Worm (Caenorhabditis elegans) whole organism, mixed stage, embryonic: ENCODE results near the gene srh-105.
A peak's percentile ranks its signal among the peaks of the same experiment; 100 is the strongest.

ENCODE experiments used
- M03D4.4 ChIP-seq: sonication (generic microtip); optimal IDR thresholded peaks from 2 replicates; lab custom pipeline; 2017; ENCODE audit warnings: mild to moderate bottlenecking, missing genetic modification characterization, missing compliant biosample characterization
- bed-3 ChIP-seq: fragments of 200-800 bp; sonication (Bioruptor generic); optimal IDR thresholded peaks from 3 replicates; lab custom pipeline; 2018; ENCODE audit warnings: mild to moderate bottlenecking, missing genetic modification characterization, moderate library complexity, missing compliant biosample characterization
- blmp-1 ChIP-seq: fragments of 150-350 bp; optimal IDR thresholded peaks from 2 replicates; lab custom pipeline; 2014; ENCODE audit warnings: missing biosample characterization, missing genetic modification characterization
- ceh-39 ChIP-seq: fragments of 150-350 bp; optimal IDR thresholded peaks from 2 replicates; lab custom pipeline; 2014; ENCODE audit warnings: missing biosample characterization, missing genetic modification characterization
- ceh-43 ChIP-seq: fragments of 200-800 bp; sonication (Bioruptor generic); optimal IDR thresholded peaks from 2 replicates; lab custom pipeline; 2018; ENCODE audit warnings: mild to moderate bottlenecking, missing genetic modification characterization, moderate library complexity, missing compliant biosample characterization
- ceh-83 ChIP-seq: fragments of 200-800 bp; sonication (Bioruptor generic); optimal IDR thresholded peaks from 2 replicates; lab custom pipeline; 2018; ENCODE audit warnings: mild to moderate bottlenecking, missing genetic modification characterization, missing compliant biosample characterization
- ces-1 ChIP-seq: fragments of 150-350 bp; optimal IDR thresholded peaks from 2 replicates; lab custom pipeline; 2014; ENCODE audit warnings: missing biosample characterization, missing genetic modification reagents, missing genetic modification characterization
- cnd-1 ChIP-seq: fragments of 200-800 bp; sonication (Bioruptor generic); optimal IDR thresholded peaks from 2 replicates; lab custom pipeline; 2018; ENCODE audit warnings: mild to moderate bottlenecking, missing genetic modification characterization, missing compliant biosample characterization
- elt-1 ChIP-seq: sonication (generic microtip); optimal IDR thresholded peaks from 2 replicates; lab custom pipeline; 2017; ENCODE audit warnings: missing genetic modification characterization, mild to moderate bottlenecking, missing compliant biosample characterization, antibody characterized with exemption, moderate library complexity, borderline replicate concordance; ENCODE audit not compliant: insufficient read depth
- flh-1 ChIP-seq: fragments of 200-800 bp; sonication (Bioruptor generic); optimal IDR thresholded peaks from 2 replicates; lab custom pipeline; 2018; ENCODE audit warnings: mild to moderate bottlenecking, missing genetic modification characterization, moderate library complexity, missing compliant biosample characterization
- ham-2 ChIP-seq: fragments of 200-800 bp; sonication (Bioruptor generic); optimal IDR thresholded peaks from 2 replicates; lab custom pipeline; 2018; ENCODE audit warnings: mild to moderate bottlenecking, missing genetic modification characterization, missing compliant biosample characterization
- hlh-1 ChIP-seq: fragments of 150-350 bp; optimal IDR thresholded peaks from 2 replicates; lab custom pipeline; 2014; ENCODE audit warnings: missing biosample characterization, missing genetic modification reagents, missing genetic modification characterization
- lin-13 ChIP-seq: fragments of 150-350 bp; optimal IDR thresholded peaks from 2 replicates; lab custom pipeline; 2014; ENCODE audit warnings: missing biosample characterization, missing genetic modification characterization
- lin-32 ChIP-seq: fragments of 200-800 bp; sonication (Bioruptor generic); optimal IDR thresholded peaks from 2 replicates; lab custom pipeline; 2018; ENCODE audit warnings: mild to moderate bottlenecking, missing genetic modification characterization, missing compliant biosample characterization
- lsy-2 ChIP-seq: fragments of 150-350 bp; optimal IDR thresholded peaks from 2 replicates; lab custom pipeline; 2014; ENCODE audit warnings: missing biosample characterization, missing genetic modification characterization
- mab-5 ChIP-seq: fragments of 150-350 bp; optimal IDR thresholded peaks from 2 replicates; lab custom pipeline; 2014; ENCODE audit warnings: missing biosample characterization, missing genetic modification characterization
- mep-1 ChIP-seq: fragments of 150-350 bp; optimal IDR thresholded peaks from 2 replicates; lab custom pipeline; 2017; ENCODE audit warnings: missing biosample characterization, missing genetic modification reagents, missing genetic modification characterization, inconsistent platforms
- mls-2 ChIP-seq: sonication (generic microtip); optimal IDR thresholded peaks from 2 replicates; lab custom pipeline; 2016; ENCODE audit warnings: mild to moderate bottlenecking, missing genetic modification characterization, moderate library complexity, missing compliant biosample characterization
- nhr-12 ChIP-seq: fragments of 150-350 bp; optimal IDR thresholded peaks from 2 replicates; lab custom pipeline; 2014; ENCODE audit warnings: missing biosample characterization, missing genetic modification characterization
- nhr-2 ChIP-seq: fragments of 150-350 bp; optimal IDR thresholded peaks from 2 replicates; lab custom pipeline; 2014; ENCODE audit warnings: missing biosample characterization, missing genetic modification characterization
- nhr-237 ChIP-seq: fragments of 150-350 bp; optimal IDR thresholded peaks from 2 replicates; lab custom pipeline; 2014; ENCODE audit warnings: missing biosample characterization, missing genetic modification characterization
- nhr-28 ChIP-seq: fragments of 150-350 bp; optimal IDR thresholded peaks from 2 replicates; lab custom pipeline; 2014; ENCODE audit warnings: missing biosample characterization, missing genetic modification characterization
- pha-4 ChIP-seq: fragments of 150-350 bp; optimal IDR thresholded peaks from 2 replicates; lab custom pipeline; 2018; ENCODE audit warnings: missing biosample characterization, missing genetic modification reagents, missing genetic modification characterization
- sem-2 ChIP-seq: fragments of 200-800 bp; sonication (Bioruptor generic); optimal IDR thresholded peaks from 2 replicates; lab custom pipeline; 2018; ENCODE audit warnings: mild to moderate bottlenecking, missing genetic modification characterization, missing compliant biosample characterization
- sptf-1 ChIP-seq: sonication (generic microtip); optimal IDR thresholded peaks from 2 replicates; lab custom pipeline; 2017; ENCODE audit warnings: mild to moderate bottlenecking, missing genetic modification characterization, moderate library complexity, missing compliant biosample characterization
- tbx-8 ChIP-seq: fragments of 200-800 bp; sonication (Bioruptor generic); optimal IDR thresholded peaks from 2 replicates; lab custom pipeline; 2018; ENCODE audit warnings: mild to moderate bottlenecking, missing genetic modification characterization, moderate library complexity, missing compliant biosample characterization
- unc-120 ChIP-seq: sonication (generic microtip); optimal IDR thresholded peaks from 2 replicates; lab custom pipeline; 2017; ENCODE audit warnings: missing genetic modification characterization, missing compliant biosample characterization; ENCODE audit not compliant: poor library complexity, severe bottlenecking
- unc-39 ChIP-seq: fragments of 150-350 bp; optimal IDR thresholded peaks from 2 replicates; lab custom pipeline; 2014; ENCODE audit warnings: missing biosample characterization, missing genetic modification characterization
- unc-62 ChIP-seq: fragments of 150-350 bp; optimal IDR thresholded peaks from 2 replicates; lab custom pipeline; 2014; ENCODE audit warnings: missing biosample characterization, missing genetic modification reagents, missing genetic modification characterization

Gene srh-105

ce11 chrII:475312-475711 is 33.8 kb downstream of the srh-105 start:
- TF ChIP-seq mep-1 (tag; lab: Kevin White, UChicago): no peak

DNA sequence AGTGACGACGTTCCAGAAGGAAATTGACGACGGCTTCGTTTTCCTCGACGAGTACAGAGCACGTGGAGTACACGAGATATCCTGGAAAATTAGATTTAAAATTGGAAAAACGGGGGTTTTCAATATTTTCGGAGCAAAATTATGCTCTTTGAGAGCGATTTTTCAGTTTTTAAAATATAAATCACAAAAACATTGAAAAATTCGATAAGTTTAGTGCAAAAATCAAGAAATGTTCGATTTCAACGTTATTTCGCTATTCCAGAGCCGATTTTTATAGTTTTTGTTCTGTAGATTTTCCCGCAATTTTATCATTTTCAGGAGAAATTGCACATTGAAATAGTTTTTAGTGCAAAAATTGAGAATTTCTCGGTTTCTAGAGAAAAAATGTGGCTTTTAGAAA is 35.9 kb downstream of the srh-105 start, which contains the start of gene W07E6.5:
Gene W07E6.5, plus strand, starts transcription at position 301 of the 400 bp plus-strand sequence.
- TF ChIP-seq unc-62 (GFP tag; lab: Kevin White, UChicago) (no peak), mls-2 (tag; lab: Kevin White, UChicago) (no peak), ham-2 (GFP tag; lab: Kevin White, UChicago) (no peak), lin-13 (tag; lab: Kevin White, UChicago) (no peak), sem-2 (GFP tag; lab: Kevin White, UChicago) (no peak), sptf-1 (no peak), nhr-12 (tag; lab: Kevin White, UChicago) (no peak), tbx-8 (GFP tag; lab: Kevin White, UChicago) (no peak), hlh-1 (tag; lab: Kevin White, UChicago) (no peak), flh-1 (GFP tag; lab: Kevin White, UChicago) (no peak), ceh-43 (no peak)

DNA sequence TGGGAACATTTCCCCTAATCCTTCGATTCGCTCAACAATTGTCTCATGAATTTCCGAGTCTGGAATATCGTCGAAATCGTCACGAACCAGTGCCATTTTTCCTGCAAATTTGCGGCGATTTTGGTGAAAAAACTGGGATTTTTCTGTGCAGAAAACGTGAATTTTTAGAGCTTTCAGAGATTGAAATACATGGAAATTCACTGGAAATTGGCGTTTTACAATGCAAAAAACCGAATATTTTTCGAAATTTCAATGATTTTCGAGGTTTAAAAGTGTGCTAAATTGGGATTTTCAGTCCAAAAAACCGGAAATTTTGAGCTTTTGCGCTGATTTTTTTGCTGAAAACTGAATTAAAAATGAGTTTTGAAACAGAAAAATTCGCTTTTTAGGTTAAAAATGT is 38.8 kb downstream of the srh-105 start, which contains the start of gene tomm-22:
Gene tomm-22, minus strand, starts transcription at position 101 of the 400 bp plus-strand sequence.
- TF ChIP-seq unc-62 (GFP tag; lab: Kevin White, UChicago) (no peak), unc-120 (no peak), bed-3 (GFP tag; lab: Kevin White, UChicago) (no peak), flh-1 (GFP tag; lab: Kevin White, UChicago) (no peak), tbx-8 (GFP tag; lab: Kevin White, UChicago) (no peak), ham-2 (GFP tag; lab: Kevin White, UChicago) (no peak), cnd-1 (no peak), elt-1 (tag; lab: Kevin White, UChicago) (no peak), ceh-83 (no peak), blmp-1 (tag; lab: Kevin White, UChicago) (no peak), lin-32 (GFP tag; lab: Kevin White, UChicago) (no peak), mab-5 (tag; lab: Kevin White, UChicago) (no peak), nhr-237 (tag; lab: Kevin White, UChicago) (no peak), unc-39 (tag; lab: Kevin White, UChicago) (no peak), nhr-12 (tag; lab: Kevin White, UChicago) (no peak), nhr-28 (no peak), pha-4 (no peak), ces-1 (GFP tag; lab: Kevin White, UChicago) (no peak)

DNA sequence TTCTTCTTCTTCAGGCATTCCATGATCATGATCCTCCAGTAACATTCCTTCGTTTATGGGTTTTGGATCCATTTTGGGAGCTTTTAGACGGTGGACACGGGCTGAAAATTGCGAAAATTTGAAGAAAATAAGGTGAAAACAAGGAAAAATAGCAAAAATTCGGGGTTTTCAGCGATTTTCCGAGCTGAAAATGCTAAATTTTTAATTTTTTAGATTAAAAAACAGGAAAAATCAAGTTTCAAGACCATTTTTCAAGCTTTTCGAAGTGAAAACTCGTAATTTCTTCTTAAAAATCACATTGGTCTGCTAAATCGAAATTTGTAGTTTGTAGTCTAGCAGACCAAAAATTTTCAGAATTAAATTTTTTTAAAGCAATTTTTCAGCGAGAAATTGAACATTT is 41.9 kb downstream of the srh-105 start, which contains the start of gene nfyb-1:
Gene nfyb-1, minus strand, starts transcription at position 101 of the 400 bp plus-strand sequence.
- TF ChIP-seq nhr-28 (no peak), ceh-83 (no peak), tbx-8 (GFP tag; lab: Kevin White, UChicago) (no peak), nhr-237 (tag; lab: Kevin White, UChicago) (no peak), unc-39 (tag; lab: Kevin White, UChicago) (no peak), blmp-1 (tag; lab: Kevin White, UChicago) (no peak), sptf-1 (no peak), mab-5 (tag; lab: Kevin White, UChicago) (no peak), nhr-2 (no peak), unc-62 (GFP tag; lab: Kevin White, UChicago) (no peak), ceh-39 (tag; lab: Kevin White, UChicago) (no peak), cnd-1 (no peak)
- TF ChIP-seq, all 35 proteins: peak for 0

DNA sequence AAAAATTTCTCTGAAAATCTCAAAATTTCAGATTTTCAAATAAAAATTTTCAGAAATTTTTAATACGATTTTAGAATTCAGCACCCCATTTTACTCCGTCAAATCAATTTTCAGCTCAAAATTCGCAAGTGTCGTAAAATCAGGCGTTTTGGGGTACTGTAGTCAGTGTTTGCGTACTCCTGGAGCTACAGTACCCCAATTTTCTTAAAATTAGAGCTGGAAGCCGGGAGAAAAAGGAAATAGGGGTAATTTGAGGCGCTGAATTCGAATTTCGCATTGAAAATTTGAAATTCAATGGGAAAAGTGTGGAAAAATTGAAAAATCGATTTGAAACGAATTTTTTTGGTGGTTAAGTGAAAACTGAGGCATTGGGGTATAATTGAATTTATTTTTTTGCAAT is 47.8 kb downstream of the srh-105 start:
- TF ChIP-seq M03D4.4 (tag; lab: Kevin White, UChicago) (no peak), lsy-2 (tag; lab: Kevin White, UChicago) (peak; percentile 76)

DNA sequence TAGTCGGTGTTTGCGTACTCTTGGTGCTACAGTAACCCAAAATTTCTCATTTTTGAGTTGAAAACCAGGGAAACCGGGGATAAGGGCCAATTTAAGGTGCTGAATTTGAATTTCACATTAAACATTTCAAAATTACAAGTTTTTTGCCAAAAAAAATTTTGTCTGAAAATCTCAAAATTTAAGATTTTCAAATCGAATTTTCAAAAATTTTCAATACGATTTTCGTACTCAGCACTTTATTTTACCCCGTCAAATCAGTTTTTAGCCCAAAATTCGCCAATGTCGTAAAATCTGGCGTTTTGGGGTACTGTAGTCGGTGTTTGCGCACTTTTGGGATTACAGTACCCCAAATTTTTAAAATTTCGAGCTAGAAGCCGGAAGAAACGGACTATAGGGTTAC is 48.3 kb downstream of the srh-105 start, which contains the start of gene W10D9.3:
Gene W10D9.3, minus strand, starts transcription at position 101 of the 400 bp plus-strand sequence.
- TF ChIP-seq mab-5 (tag; lab: Kevin White, UChicago) (no peak), unc-39 (tag; lab: Kevin White, UChicago) (no peak), lin-13 (tag; lab: Kevin White, UChicago) (no peak), ceh-43 (no peak), flh-1 (GFP tag; lab: Kevin White, UChicago) (no peak), nhr-12 (tag; lab: Kevin White, UChicago) (no peak), ceh-39 (tag; lab: Kevin White, UChicago) (no peak), lsy-2 (tag; lab: Kevin White, UChicago) (no peak), pha-4 (no peak), blmp-1 (tag; lab: Kevin White, UChicago) (no peak), cnd-1 (no peak)
- TF ChIP-seq, all 35 proteins: peak for 0
